Worm (Caenorhabditis elegans) whole organism, L4 larva: ENCODE results near the gene F36F12.3.

Source experiments
- F26F4.8 ChIP-seq: fragments of 200-800 bp; sonication (Bioruptor generic); conservative IDR thresholded peaks from 2 replicates; pipeline ENCODE4 v1.3.6; 2022; ENCODE audit warnings: missing genetic modification characterization, missing compliant biosample characterization
- F44E2.7 ChIP-seq: fragments of 200-800 bp; sonication (Bioruptor generic); IDR thresholded peaks from 2 replicates; pipeline ENCODE4 v2.1.2; 2022; ENCODE audit warnings: missing genetic modification characterization, missing compliant biosample characterization
- Y48G9A.11 ChIP-seq: fragments of 200-800 bp; sonication (Bioruptor generic); IDR thresholded peaks from 2 replicates; pipeline ENCODE4 v1.3.6; 2022; ENCODE audit warnings: missing genetic modification reagents, missing genetic modification characterization, missing compliant biosample characterization
- ZK337.2 ChIP-seq: fragments of 200-800 bp; sonication (Bioruptor generic); IDR thresholded peaks from 2 replicates; pipeline ENCODE4 v1.3.6; 2022; ENCODE audit warnings: missing genetic modification reagents, missing genetic modification characterization, missing compliant biosample characterization
- aha-1 ChIP-seq: fragments of 150-350 bp; peaks from one replicate; lab custom pipeline; 2014; ENCODE audit warnings: missing biosample characterization, missing genetic modification characterization
- aly-2 ChIP-seq: sonication (generic microtip); optimal IDR thresholded peaks from 2 replicates; lab custom pipeline; 2018; ENCODE audit warnings: missing biosample characterization, missing genetic modification characterization
- arid-1 ChIP-seq: fragments of 200-800 bp; sonication (Bioruptor generic); conservative IDR thresholded peaks from 2 replicates; pipeline ENCODE4 v1.3.6; 2022; ENCODE audit warnings: missing genetic modification reagents, missing genetic modification characterization, missing compliant biosample characterization
- ceh-20 ChIP-seq: fragments of 200-800 bp; sonication (Bioruptor generic); IDR thresholded peaks from 2 replicates; pipeline ENCODE4 v1.3.6; 2022; ENCODE audit warnings: missing genetic modification reagents, missing genetic modification characterization, missing compliant biosample characterization
- ces-1 ChIP-seq: fragments of 150-350 bp; sonication (generic microtip); optimal IDR thresholded peaks from 4 replicates; lab custom pipeline; 2014; ENCODE audit warnings: missing biosample characterization, missing genetic modification reagents, missing genetic modification characterization
- ctbp-1 ChIP-seq: fragments of 200-800 bp; sonication (Bioruptor generic); IDR thresholded peaks from 2 replicates; pipeline ENCODE4 v1.3.6; 2022; ENCODE audit warnings: missing genetic modification reagents, missing genetic modification characterization, missing compliant biosample characterization
- daf-16 ChIP-seq, 3 experiments: sonication (generic microtip); optimal IDR thresholded peaks; 2 replicates each; lab custom pipeline; 2016 to 2017; ENCODE audit warnings: missing genetic modification characterization in 3 of 3, missing genetic modification reagents in 3 of 3, mild to moderate bottlenecking in 2 of 3, missing compliant biosample characterization in 2 of 3, missing biosample characterization in 1 of 3, moderate library complexity in 1 of 3
- dmd-6 ChIP-seq: fragments of 200-800 bp; sonication (Bioruptor generic); IDR thresholded peaks from 2 replicates; pipeline ENCODE4 v1.3.6; 2022; ENCODE audit warnings: missing genetic modification reagents, missing genetic modification characterization, missing compliant biosample characterization
- dmd-9 ChIP-seq: fragments of 200-800 bp; sonication (Bioruptor generic); IDR thresholded peaks from 2 replicates; pipeline ENCODE4 v1.3.6; 2022; ENCODE audit warnings: missing genetic modification reagents, missing genetic modification characterization, missing compliant biosample characterization
- dpl-1 ChIP-seq: fragments of 150-350 bp; optimal IDR thresholded peaks from 2 replicates; lab custom pipeline; 2014; ENCODE audit warnings: missing biosample characterization, missing genetic modification reagents, missing genetic modification characterization
- duxl-1 ChIP-seq: sonication (generic microtip); optimal IDR thresholded peaks from 2 replicates; lab custom pipeline; 2016; ENCODE audit warnings: mild to moderate bottlenecking, missing genetic modification characterization, moderate library complexity, missing compliant biosample characterization; ENCODE audit not compliant: poor library complexity
- dve-1 ChIP-seq: sonication (generic microtip); optimal IDR thresholded peaks from 2 replicates; lab custom pipeline; 2017; ENCODE audit warnings: antibody characterized with exemption, mild to moderate bottlenecking, missing genetic modification characterization, missing compliant biosample characterization; ENCODE audit not compliant: insufficient read depth
- fos-1 ChIP-seq: fragments of 150-350 bp; optimal IDR thresholded peaks from 2 replicates; lab custom pipeline; 2014; ENCODE audit warnings: missing biosample characterization, missing genetic modification characterization
- hif-1 ChIP-seq, 2 experiments: sonication (generic microtip); optimal IDR thresholded peaks; 2 replicates each; lab custom pipeline; 2016 to 2017; ENCODE audit warnings: missing compliant biosample characterization in 2 of 2, missing genetic modification characterization in 2 of 2, missing genetic modification reagents in 2 of 2, missing genotype in 2 of 2, mild to moderate bottlenecking in 1 of 2
- hlh-11 ChIP-seq: fragments of 200-800 bp; sonication (Bioruptor generic); optimal IDR thresholded peaks from 2 replicates; lab custom pipeline; 2018; ENCODE audit warnings: mild to moderate bottlenecking, missing genetic modification characterization, missing compliant biosample characterization
- hlh-30 ChIP-seq: sonication (generic microtip); optimal IDR thresholded peaks from 2 replicates; lab custom pipeline; 2017; ENCODE audit warnings: antibody characterized with exemption, mild to moderate bottlenecking, missing genetic modification characterization, missing compliant biosample characterization; ENCODE audit not compliant: insufficient read depth
- hmg-1.1 ChIP-seq: fragments of 200-800 bp; sonication (Bioruptor generic); IDR thresholded peaks from 2 replicates; pipeline ENCODE4 v1.3.6; 2022; ENCODE audit warnings: missing genetic modification reagents, missing genetic modification characterization, missing compliant biosample characterization
- lim-7 ChIP-seq: fragments of 200-800 bp; sonication (Bioruptor generic); IDR thresholded peaks from 2 replicates; pipeline ENCODE4 v1.3.6; 2022; ENCODE audit warnings: missing genetic modification characterization, missing compliant biosample characterization
- lin-1 ChIP-seq: fragments of 200-800 bp; sonication (Bioruptor generic); IDR thresholded peaks from 2 replicates; pipeline ENCODE4 v1.3.6; 2022; ENCODE audit warnings: missing genetic modification reagents, missing genetic modification characterization, missing compliant biosample characterization
- lsy-2 ChIP-seq, 2 experiments: fragments of 150-350 bp in 1 of 2; sonication (generic microtip) in 1 of 2; optimal IDR thresholded peaks; 2 replicates each; lab custom pipeline; 2014 to 2017; ENCODE audit warnings: missing biosample characterization in 2 of 2, missing genetic modification characterization in 2 of 2
- madf-9 ChIP-seq: fragments of 200-800 bp; sonication (Bioruptor generic); conservative IDR thresholded peaks from 2 replicates; pipeline ENCODE4 v1.3.6; 2022; ENCODE audit warnings: missing genetic modification reagents, missing genetic modification characterization, missing compliant biosample characterization
- mdl-1 ChIP-seq, 2 experiments: fragments of 150-350 bp in 1 of 2; sonication (generic microtip) in 1 of 2; optimal IDR thresholded peaks; 2 replicates each; lab custom pipeline; 2014 to 2017; ENCODE audit warnings: missing biosample characterization in 2 of 2, missing genetic modification characterization in 2 of 2
- mdt-29 ChIP-seq: fragments of 200-800 bp; sonication (Bioruptor generic); IDR thresholded peaks from 2 replicates; pipeline ENCODE4 v1.3.6; 2022; ENCODE audit warnings: missing genetic modification reagents, missing genetic modification characterization, missing compliant biosample characterization
- mep-1 ChIP-seq: fragments of 150-350 bp; sonication (generic microtip); optimal IDR thresholded peaks from 3 replicates; lab custom pipeline; 2014; ENCODE audit warnings: missing biosample characterization, missing genetic modification characterization
- mes-2 ChIP-seq: sonication (generic microtip); optimal IDR thresholded peaks from 2 replicates; lab custom pipeline; 2016; ENCODE audit warnings: missing genotype, mild to moderate bottlenecking, missing genetic modification characterization, missing compliant biosample characterization; ENCODE audit not compliant: poor library complexity, severe bottlenecking
- mxl-3 ChIP-seq: fragments of 200-800 bp; sonication (Bioruptor generic); optimal IDR thresholded peaks from 2 replicates; lab custom pipeline; 2018; ENCODE audit warnings: mild to moderate bottlenecking, missing genetic modification characterization, missing compliant biosample characterization
- nhr-11 ChIP-seq: fragments of 150-350 bp; optimal IDR thresholded peaks from 2 replicates; lab custom pipeline; 2014; ENCODE audit warnings: missing biosample characterization, missing genetic modification characterization
- nhr-28 ChIP-seq: fragments of 150-350 bp; optimal IDR thresholded peaks from 2 replicates; lab custom pipeline; 2014; ENCODE audit warnings: missing biosample characterization, missing genetic modification characterization
- nhr-76 ChIP-seq: fragments of 150-350 bp; optimal IDR thresholded peaks from 2 replicates; lab custom pipeline; 2014; ENCODE audit warnings: missing biosample characterization, missing genetic modification characterization
- nhr-77 ChIP-seq: fragments of 150-350 bp; optimal IDR thresholded peaks from 2 replicates; lab custom pipeline; 2014; ENCODE audit warnings: missing biosample characterization, missing genetic modification characterization
- pqm-1 ChIP-seq: sonication (generic microtip); optimal IDR thresholded peaks from 2 replicates; lab custom pipeline; 2017; ENCODE audit warnings: missing biosample characterization, missing genetic modification characterization
- sdz-12 ChIP-seq: fragments of 200-800 bp; sonication (Bioruptor generic); optimal IDR thresholded peaks from 2 replicates; lab custom pipeline; 2018; ENCODE audit warnings: mild to moderate bottlenecking, missing genetic modification characterization, missing compliant biosample characterization
- set-16 ChIP-seq: fragments of 200-800 bp; sonication (Bioruptor generic); IDR thresholded peaks from 2 replicates; pipeline ENCODE4 v1.3.6; 2022; ENCODE audit warnings: missing genetic modification reagents, missing genetic modification characterization, missing compliant biosample characterization
- snpc-4 ChIP-seq: fragments of 150-350 bp; optimal IDR thresholded peaks from 2 replicates; lab custom pipeline; 2014; ENCODE audit warnings: missing biosample characterization, missing genetic modification characterization
- tag-97 ChIP-seq: fragments of 200-800 bp; sonication (Bioruptor generic); IDR thresholded peaks from 2 replicates; pipeline ENCODE4 v1.3.6; 2022; ENCODE audit warnings: missing genetic modification characterization, missing compliant biosample characterization
- unc-39 ChIP-seq: sonication (generic microtip); optimal IDR thresholded peaks from 2 replicates; lab custom pipeline; 2017; ENCODE audit warnings: missing biosample characterization, missing genetic modification characterization
- unc-62 ChIP-seq, 3 experiments: fragments of 150-350 bp in 1 of 3; sonication (generic microtip); optimal IDR thresholded peaks in 2 of 3; peaks in 1 of 3; 1 replicate in 1 of 3; 2 replicates in 2 of 3; lab custom pipeline; 2014 to 2017; ENCODE audit warnings: missing biosample characterization in 3 of 3, missing genetic modification characterization in 3 of 3, missing genetic modification reagents in 3 of 3, missing genotype in 1 of 3

The F36F12.3 gene

DNA sequence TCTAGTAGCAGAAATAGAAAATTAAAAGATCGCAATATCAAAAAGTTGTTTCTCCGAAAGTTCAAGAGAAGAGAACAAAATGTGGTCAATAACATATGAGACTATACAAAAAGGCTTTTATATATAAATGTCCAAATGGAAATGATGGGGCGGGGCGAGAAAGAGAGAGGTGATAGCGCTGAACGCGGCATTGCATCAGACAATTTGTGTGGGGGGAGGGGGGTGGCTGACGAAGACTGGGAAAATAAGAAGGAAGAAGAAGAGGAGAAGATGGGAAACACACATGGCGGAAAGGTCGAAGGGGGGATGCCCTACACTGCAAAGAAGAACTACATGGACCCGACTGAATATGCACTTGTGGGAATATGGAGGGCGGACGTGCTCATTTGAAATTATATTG lies 49.7 kb downstream of the F36F12.3 start:
- TF ChIP-seq dmd-6 (GFP tag; lab: Robert Waterston, UW) = peak; percentile 52
- no peak for TF ChIP-seq fos-1 (tag; lab: Kevin White, UChicago)
- no peak for TF ChIP-seq duxl-1 (tag; lab: Kevin White, UChicago)
- TF ChIP-seq mdl-1 (tag; optimal IDR thresholded peaks at IDR 0.05; lab: Kevin White, UChicago) = peak in 1 of 2 experiments; percentile 68
- no peak for TF ChIP-seq Y48G9A.11 (GFP tag; lab: Robert Waterston, UW)
- TF ChIP-seq nhr-28 = peak; percentile 63
- TF ChIP-seq mdt-29 (GFP tag; lab: Robert Waterston, UW) = no peak
- peak; percentile 60 for TF ChIP-seq aha-1 (tag; lab: Kevin White, UChicago)
- TF ChIP-seq pqm-1 (tag; lab: Kevin White, UChicago) = no peak
- TF ChIP-seq hif-1 (tag; optimal IDR thresholded peaks at IDR 0.05; lab: Kevin White, UChicago) = peak in 1 of 2 experiments; percentile 7
- TF ChIP-seq ces-1 (GFP tag; lab: Kevin White, UChicago) = no peak
- no peak for TF ChIP-seq F26F4.8 (GFP tag; lab: Robert Waterston, UW)
- peak in 1 of 2 experiments; percentile 13 for TF ChIP-seq lsy-2 (tag; optimal IDR thresholded peaks at IDR 0.05; lab: Kevin White, UChicago)
- no peak for TF ChIP-seq dmd-9 (GFP tag; lab: Robert Waterston, UW)
- TF ChIP-seq mep-1 (tag; lab: Kevin White, UChicago) = peak; percentile 36
- TF ChIP-seq mes-2 (tag; lab: Kevin White, UChicago) = peak; percentile 40
- no peak for TF ChIP-seq madf-9 (GFP tag; lab: Robert Waterston, UW)
- no peak for TF ChIP-seq tag-97
- TF ChIP-seq dve-1 (tag; lab: Kevin White, UChicago) = peak; percentile 4
- TF ChIP-seq hmg-1.1 (GFP tag; lab: Robert Waterston, UW) = peak; percentile 34; the same call in 1 of the 2 replicates
- TF ChIP-seq set-16 = 0 out of 2 replicates have a peak, but pooled peaks have one; percentile 27
- 0 out of 2 replicates have a peak, but pooled peaks have one; percentile 8 for TF ChIP-seq ZK337.2 (GFP tag; lab: Robert Waterston, UW)
- peak; percentile 18 for TF ChIP-seq dpl-1 (GFP tag; lab: Kevin White, UChicago)
- peak; percentile 55 for TF ChIP-seq hlh-30 (tag; lab: Kevin White, UChicago)
- no peak for TF ChIP-seq F44E2.7 (GFP tag; lab: Robert Waterston, UW)
- no peak for TF ChIP-seq nhr-76
- peak; percentile 95 for TF ChIP-seq mxl-3
- TF ChIP-seq arid-1 (GFP tag; lab: Robert Waterston, UW) = peak; percentile 45; the same call in 1 of the 2 replicates
- TF ChIP-seq ctbp-1 (GFP tag; lab: Robert Waterston, UW) = peak; percentile 24; the same call in 1 of the 2 replicates
- no peak for TF ChIP-seq lim-7 (GFP tag; lab: Robert Waterston, UW)
- TF ChIP-seq lin-1 = no peak
- peak; percentile 61 for TF ChIP-seq hlh-11 (tag; lab: Kevin White, UChicago)
- TF ChIP-seq nhr-11 (tag; lab: Kevin White, UChicago) = peak; percentile 69

ce11 chrV:2137010-2137409 lies 51.4 kb downstream of the F36F12.3 start:
- no peak for TF ChIP-seq daf-16 (GFP tag; optimal IDR thresholded peaks at IDR 0.05; lab: Kevin White, UChicago)
- TF ChIP-seq daf-16 (tag; optimal IDR thresholded peaks at IDR 0.05; lab: Kevin White, UChicago) = peak; percentile 37
- no peak for TF ChIP-seq nhr-77 (tag; lab: Kevin White, UChicago)
- TF ChIP-seq ceh-20 (GFP tag; lab: Robert Waterston, UW) = no peak
- TF ChIP-seq dmd-6 (GFP tag; lab: Robert Waterston, UW) = peak; percentile 62
- no peak for TF ChIP-seq snpc-4

DNA sequence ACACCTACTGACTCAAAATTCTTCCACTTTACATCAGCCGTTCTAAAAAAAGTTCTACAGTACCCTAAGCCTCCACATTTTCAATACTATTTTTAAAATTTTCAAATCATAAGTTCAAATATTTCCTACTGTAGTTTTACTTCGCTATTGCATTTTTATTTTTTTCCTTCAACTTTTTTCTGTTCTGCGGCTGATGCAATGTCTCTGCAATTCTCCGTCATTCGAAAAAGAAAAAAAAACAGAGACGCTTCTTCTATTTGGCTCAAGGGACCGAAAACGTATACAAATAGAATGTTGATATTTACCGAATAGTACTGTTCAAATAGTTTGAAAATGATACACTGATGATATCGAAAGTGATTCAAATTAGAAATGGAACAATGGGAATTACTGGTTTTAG lies 52.7 kb downstream of the F36F12.3 start:
- TF ChIP-seq sdz-12 = no peak
- peak; percentile 43 for TF ChIP-seq nhr-11 (tag; lab: Kevin White, UChicago)
- peak; percentile 12 for TF ChIP-seq nhr-28
- no peak for TF ChIP-seq unc-39
- TF ChIP-seq mes-2 (tag; lab: Kevin White, UChicago) = no peak
- peak in 1 of 2 experiments; percentile 42 for TF ChIP-seq unc-62 (GFP tag; optimal IDR thresholded peaks at IDR 0.05 in 1 of 2; lab: Kevin White, UChicago)
- no peak for TF ChIP-seq unc-62 (tag; optimal IDR thresholded peaks at IDR 0.05; lab: Kevin White, UChicago)
- TF ChIP-seq aly-2 = no peak
- no peak for TF ChIP-seq mdl-1 (tag; optimal IDR thresholded peaks at IDR 0.05; lab: Kevin White, UChicago)
- TF ChIP-seq, all 104 proteins: peak for 3
